ENCODE assay signal across 6 worm cellular contexts in genomic region chrV:2327124-2327523, ce11.
TF ChIP-seq lines count a peak whose summit lies in the region.

No protein-coding gene starts in this region.

TF ChIP-seq in whole organism, L1 larva, 84 proteins besides CTCF, POLR2A, EP300 and RAD21 (continues in another document):
- TF ChIP-seq unc-98 (GFP tag; IDR thresholded peaks at IDR 0.05; lab: Robert Waterston, UW) (no peak), ceh-90 (tag; optimal IDR thresholded peaks at IDR 0.05; lab: Kevin White, UChicago) (no peak), elt-3 (tag; optimal IDR thresholded peaks at IDR 0.05; lab: Kevin White, UChicago) (peak in 1 of 6 experiments; percentile 25), lin-14 (GFP tag; optimal IDR thresholded peaks at IDR 0.05; lab: Kevin White, UChicago) (peak; percentile 36), vab-15 (tag; optimal IDR thresholded peaks at IDR 0.05; lab: Kevin White, UChicago) (no peak), lin-35 (GFP tag; optimal IDR thresholded peaks at IDR 0.05; lab: Kevin White, UChicago) (peak in 1 of 2 experiments; percentile 15), nhr-77 (tag; optimal IDR thresholded peaks at IDR 0.05; lab: Kevin White, UChicago) (no peak), egl-27 (tag; optimal IDR thresholded peaks at IDR 0.05; lab: Kevin White, UChicago) (no peak), irx-1 (tag; optimal IDR thresholded peaks at IDR 0.05; lab: Kevin White, UChicago) (no peak), unc-86 (tag; optimal IDR thresholded peaks at IDR 0.05; lab: Kevin White, UChicago) (no peak), tlp-1 (tag; optimal IDR thresholded peaks at IDR 0.05; lab: Kevin White, UChicago) (peak; percentile 74), elt-2 (tag; optimal IDR thresholded peaks at IDR 0.05; lab: Kevin White, UChicago) (peak; percentile 98), nhr-71 (tag; optimal IDR thresholded peaks at IDR 0.05; lab: Kevin White, UChicago) (peak; percentile 56), nhr-20 (tag; optimal IDR thresholded peaks at IDR 0.05; lab: Kevin White, UChicago) (peak; percentile 30), mdl-1 (tag; optimal IDR thresholded peaks at IDR 0.05; lab: Kevin White, UChicago) (no peak), nhr-84 (tag; optimal IDR thresholded peaks at IDR 0.05; lab: Kevin White, UChicago) (no peak)

TF ChIP-seq in whole organism, L2 larva, 48 proteins besides CTCF, POLR2A, EP300 and RAD21:
- TF ChIP-seq elt-3 (tag; optimal IDR thresholded peaks at IDR 0.05; lab: Kevin White, UChicago) (no peak), unc-62 (GFP tag; optimal IDR thresholded peaks at IDR 0.05; lab: Kevin White, UChicago) (no peak), aly-2 (tag; optimal IDR thresholded peaks at IDR 0.05; lab: Kevin White, UChicago) (no peak), crh-2 (tag; optimal IDR thresholded peaks at IDR 0.05; lab: Kevin White, UChicago) (peak; percentile 14), lin-11 (tag; optimal IDR thresholded peaks at IDR 0.05; lab: Kevin White, UChicago) (no peak), nhr-23 (tag; optimal IDR thresholded peaks at IDR 0.05; lab: Kevin White, UChicago) (no peak), alr-1 (tag; optimal IDR thresholded peaks at IDR 0.05; lab: Kevin White, UChicago) (no peak), lin-13 (GFP tag; optimal IDR thresholded peaks at IDR 0.05; lab: Kevin White, UChicago) (no peak), sma-9 (GFP tag; optimal IDR thresholded peaks at IDR 0.05; lab: Kevin White, UChicago) (peak; percentile 80), sma-9 (tag; optimal IDR thresholded peaks at IDR 0.05; lab: Kevin White, UChicago) (no peak), C34F6.9 (tag; optimal IDR thresholded peaks at IDR 0.05; lab: Kevin White, UChicago) (no peak), unc-55 (GFP tag; optimal IDR thresholded peaks at IDR 0.05; lab: Kevin White, UChicago) (no peak), ama-1 (optimal IDR thresholded peaks at IDR 0.05; lab: Kevin White, UChicago) (no peak), fos-1 (tag; optimal IDR thresholded peaks at IDR 0.05; lab: Kevin White, UChicago) (peak; percentile 75), gmeb-1 (tag; optimal IDR thresholded peaks at IDR 0.05; lab: Kevin White, UChicago) (peak; percentile 34)
TF ChIP-seq in whole organism, L2 larva: peak in this region for 4.

TF ChIP-seq in whole organism, L3 larva, 47 proteins besides CTCF, POLR2A, EP300 and RAD21 (continues in another document):
- TF ChIP-seq nhr-12 (tag; optimal IDR thresholded peaks at IDR 0.05; lab: Kevin White, UChicago): no peak
- TF ChIP-seq nhr-77 (tag; optimal IDR thresholded peaks at IDR 0.05; lab: Kevin White, UChicago): no peak
- no peak for TF ChIP-seq nhr-76 (tag; optimal IDR thresholded peaks at IDR 0.05; lab: Kevin White, UChicago)
- no peak for TF ChIP-seq zag-1 (tag; optimal IDR thresholded peaks at IDR 0.05; lab: Kevin White, UChicago)
- TF ChIP-seq unc-62 (GFP tag; optimal IDR thresholded peaks at IDR 0.05; lab: Kevin White, UChicago): no peak
- no peak for TF ChIP-seq lin-39 (tag; optimal IDR thresholded peaks at IDR 0.05; lab: Kevin White, UChicago)
- TF ChIP-seq nhr-43 (tag; optimal IDR thresholded peaks at IDR 0.05; lab: Kevin White, UChicago; ENCODE audit: poor library complexity, severe bottlenecking): no peak
- peak; percentile 98 for TF ChIP-seq elt-2 (tag; optimal IDR thresholded peaks at IDR 0.05; lab: Kevin White, UChicago)
- no peak for TF ChIP-seq fkh-10 (GFP tag; optimal IDR thresholded peaks at IDR 0.05; lab: Kevin White, UChicago)
- TF ChIP-seq egl-27 (tag; optimal IDR thresholded peaks at IDR 0.05; lab: Kevin White, UChicago): no peak
- peak; percentile 41 for TF ChIP-seq nfya-1 (tag; optimal IDR thresholded peaks at IDR 0.05; lab: Kevin White, UChicago; ENCODE audit: insufficient read depth)
- TF ChIP-seq daf-12 (tag; optimal IDR thresholded peaks at IDR 0.05; lab: Kevin White, UChicago): no peak
- TF ChIP-seq unc-39 (tag; optimal IDR thresholded peaks at IDR 0.05; lab: Kevin White, UChicago): no peak
- peak; percentile 30 for TF ChIP-seq pha-4 (tag; optimal IDR thresholded peaks at IDR 0.05; lab: Kevin White, UChicago)
- no peak for TF ChIP-seq nhr-237 (tag; optimal IDR thresholded peaks at IDR 0.05; lab: Kevin White, UChicago)
- no peak for TF ChIP-seq ceh-82 (tag; optimal IDR thresholded peaks at IDR 0.05; lab: Kevin White, UChicago)
- TF ChIP-seq ztf-4 (tag; optimal IDR thresholded peaks at IDR 0.05; lab: Kevin White, UChicago): no peak

TF ChIP-seq in whole organism, L4 larva, 104 proteins besides CTCF, POLR2A, EP300 and RAD21 (continues in another document):
- TF ChIP-seq nhr-77 (tag; optimal IDR thresholded peaks at IDR 0.05; lab: Kevin White, UChicago): peak; percentile 88
- TF ChIP-seq dve-1 (tag; optimal IDR thresholded peaks at IDR 0.05; lab: Kevin White, UChicago; ENCODE audit: insufficient read depth): peak; percentile 92
- TF ChIP-seq lin-13 (GFP tag; optimal IDR thresholded peaks at IDR 0.05; lab: Kevin White, UChicago): no peak
- TF ChIP-seq php-3 (GFP tag; IDR thresholded peaks at IDR 0.05; lab: Robert Waterston, UW): peak; percentile 88
- peak; percentile 95 for TF ChIP-seq dmd-6 (GFP tag; IDR thresholded peaks at IDR 0.05; lab: Robert Waterston, UW)
- no peak for TF ChIP-seq sdz-12 (GFP tag; optimal IDR thresholded peaks at IDR 0.05; lab: Kevin White, UChicago)
- no peak for TF ChIP-seq mes-2 (tag; optimal IDR thresholded peaks at IDR 0.05; lab: Kevin White, UChicago; ENCODE audit: poor library complexity, severe bottlenecking)
- no peak for TF ChIP-seq daf-16 (GFP tag; optimal IDR thresholded peaks at IDR 0.05; lab: Kevin White, UChicago)
- peak; percentile 88 for TF ChIP-seq daf-16 (tag; optimal IDR thresholded peaks at IDR 0.05; lab: Kevin White, UChicago)
- TF ChIP-seq nhr-10 (tag; optimal IDR thresholded peaks at IDR 0.05; lab: Kevin White, UChicago): peak; percentile 10
- TF ChIP-seq nhr-25 (tag; optimal IDR thresholded peaks at IDR 0.05; lab: Kevin White, UChicago; ENCODE audit: borderline replicate concordance, insufficient read depth): no peak
- no peak for TF ChIP-seq hif-1 (tag; optimal IDR thresholded peaks at IDR 0.05; lab: Kevin White, UChicago)
- TF ChIP-seq nhr-28 (tag; optimal IDR thresholded peaks at IDR 0.05; lab: Kevin White, UChicago): peak; percentile 80
- no peak for TF ChIP-seq madf-9 (GFP tag; conservative IDR thresholded peaks at IDR 0.05; lab: Robert Waterston, UW)
- no peak for TF ChIP-seq nhr-42 (GFP tag; IDR thresholded peaks at IDR 0.05; lab: Robert Waterston, UW)
- TF ChIP-seq lsy-2 (tag; optimal IDR thresholded peaks at IDR 0.05; lab: Kevin White, UChicago): peak in 1 of 2 experiments; percentile 51

TF ChIP-seq in whole organism, late embryonic, 69 proteins besides CTCF, POLR2A, EP300 and RAD21:
- TF ChIP-seq syd-9 (tag; optimal IDR thresholded peaks at IDR 0.05; lab: Kevin White, UChicago): no peak
- TF ChIP-seq elt-2 (tag; optimal IDR thresholded peaks at IDR 0.05; lab: Kevin White, UChicago): peak; percentile 93
- no peak for TF ChIP-seq ceh-34 (tag; optimal IDR thresholded peaks at IDR 0.05; lab: Kevin White, UChicago)
- TF ChIP-seq hlh-8 (tag; optimal IDR thresholded peaks at IDR 0.05; lab: Kevin White, UChicago): no peak

TF ChIP-seq in whole organism, young adult, 124 proteins besides CTCF, POLR2A, EP300 and RAD21:
- TF ChIP-seq egrh-3 (GFP tag; IDR thresholded peaks at IDR 0.05; lab: Robert Waterston, UW): no peak
- peak; percentile 83 for TF ChIP-seq nhr-80 (tag; optimal IDR thresholded peaks at IDR 0.05; lab: Kevin White, UChicago)
- TF ChIP-seq pbrm-1 (GFP tag; IDR thresholded peaks at IDR 0.05; lab: Robert Waterston, UW): no peak
- TF ChIP-seq atf-7 (tag; optimal IDR thresholded peaks at IDR 0.05; lab: Kevin White, UChicago): peak; percentile 35
- no peak for TF ChIP-seq ama-1 (optimal IDR thresholded peaks at IDR 0.05; lab: Kevin White, UChicago)
- TF ChIP-seq ama-1 (GFP tag; optimal IDR thresholded peaks at IDR 0.05; lab: Kevin White, UChicago): no peak
- 0 out of 2 replicates have a peak, but pooled peaks have one; percentile 8 for TF ChIP-seq nfyb-1 (GFP tag; IDR thresholded peaks at IDR 0.05; lab: Robert Waterston, UW)
